Fruit fly (Drosophila melanogaster) whole organism, wandering third instar larva: ENCODE results near the gene Spn28Db.
"Not testable (repeated sequence)": the region's sequence is repeated elsewhere in the genome, so short reads cannot be mapped to it uniquely, and the experiment has no call there.

Experiments used
- CG32264 ChIP-seq: fragments of 200-800 bp; sonication (Bioruptor generic); optimal IDR thresholded peaks from 2 replicates; lab custom pipeline; 2016; ENCODE audit warnings: missing biosample characterization, missing genetic modification characterization
- Dif ChIP-seq: fragments of 200-275, 200-300 bp; sonication (Bioruptor generic); optimal IDR thresholded peaks from 2 replicates; lab custom pipeline; 2018; ENCODE audit warnings: missing biosample characterization, missing genetic modification characterization; ENCODE audit not compliant: partially characterized antibody
- Hr78 ChIP-seq: fragments of >200 bp; optimal IDR thresholded peaks from 2 replicates; lab custom pipeline; 2017; ENCODE audit warnings: missing biosample characterization, missing genetic modification characterization
- Hr83 ChIP-seq: fragments of 200-300 bp; sonication (Bioruptor generic); optimal IDR thresholded peaks from 2 replicates; lab custom pipeline; 2016; ENCODE audit warnings: missing biosample characterization, mild to moderate bottlenecking, missing genetic modification characterization, moderate library complexity; ENCODE audit not compliant: poor library complexity, severe bottlenecking
- Mio ChIP-seq: sonication (Bioruptor generic); optimal IDR thresholded peaks from 2 replicates; lab custom pipeline; 2016; ENCODE audit warnings: missing biosample characterization, missing genetic modification characterization
- Myc ChIP-seq: fragments of >200 bp; optimal IDR thresholded peaks from 2 replicates; lab custom pipeline; 2017
- Sp1 ChIP-seq: fragments of 200-800 bp; sonication (Bioruptor generic); optimal IDR thresholded peaks from 3 replicates; lab custom pipeline; 2019; ENCODE audit warnings: missing biosample characterization, mild to moderate bottlenecking, missing genetic modification characterization, moderate library complexity
- dmrt93B ChIP-seq: fragments of 200-800 bp; sonication (Bioruptor generic); optimal IDR thresholded peaks from 2 replicates; lab custom pipeline; 2018; ENCODE audit warnings: missing biosample characterization, mild to moderate bottlenecking, missing genetic modification characterization
- dsf ChIP-seq: sonication (Bioruptor generic); optimal IDR thresholded peaks from 2 replicates; lab custom pipeline; 2016; ENCODE audit warnings: missing biosample characterization, missing genetic modification characterization, borderline replicate concordance
- ey ChIP-seq: fragments of 200-800 bp; sonication (Bioruptor generic); optimal IDR thresholded peaks from 2 replicates; lab custom pipeline; 2016; ENCODE audit warnings: missing biosample characterization, missing genetic modification characterization
- psq ChIP-seq: fragments of 200-800 bp; sonication (Bioruptor generic); optimal IDR thresholded peaks from 3 replicates; lab custom pipeline; 2017; ENCODE audit warnings: missing biosample characterization, mild to moderate bottlenecking, missing genetic modification characterization, moderate library complexity
- tai ChIP-seq: sonication (Bioruptor generic); optimal IDR thresholded peaks from 2 replicates; lab custom pipeline; 2016; ENCODE audit warnings: missing biosample characterization, missing genetic modification characterization

DNA sequence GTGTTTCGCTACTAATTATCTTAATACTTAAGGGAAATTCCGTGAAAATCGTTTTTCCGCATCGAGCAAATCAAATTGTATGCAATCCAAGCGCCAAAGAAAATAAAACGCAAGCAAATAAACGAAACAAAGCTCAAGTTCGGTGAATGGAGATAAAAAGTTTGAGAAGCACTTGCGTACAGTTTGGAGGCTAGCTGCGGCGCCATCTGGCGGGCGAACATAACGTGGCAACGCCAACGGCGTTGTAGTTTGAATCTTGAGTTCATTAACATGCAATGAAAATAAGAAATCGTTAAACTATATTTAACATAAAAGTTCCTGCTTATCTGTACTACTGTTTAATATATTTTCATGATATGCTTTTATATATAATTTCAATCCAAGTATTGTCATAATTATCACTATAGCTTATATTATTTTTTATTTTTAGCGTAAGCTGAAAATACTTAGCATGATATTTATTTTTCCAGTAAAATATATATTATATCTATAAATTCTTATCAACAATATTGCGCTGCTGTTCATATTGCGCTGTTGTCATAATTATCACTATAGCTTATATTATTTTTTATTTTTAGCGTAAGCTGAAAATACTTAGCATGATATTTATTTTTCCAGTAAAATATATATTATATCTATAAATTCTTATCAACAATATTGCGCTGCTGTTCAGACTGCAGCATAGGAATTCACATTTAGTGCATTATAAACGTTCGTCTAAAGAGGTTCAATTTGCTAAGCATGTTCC is 34.0 kb downstream of the Spn28Db start, which contains the start of gene lectin-28C:
- TF ChIP-seq Myc (lab: Kevin White, UChicago), result peak; percentile 86
- TF ChIP-seq Mio (GFP tag; lab: Kevin White, UChicago); Sp1 (GFP tag; lab: Kevin White, UChicago); Dif (GFP tag; lab: Kevin White, UChicago); ey (GFP tag; lab: Kevin White, UChicago); dsf (GFP tag; lab: Kevin White, UChicago); CG32264 (GFP tag; lab: Kevin White, UChicago); psq (GFP tag; lab: Kevin White, UChicago); tai (GFP tag; lab: Kevin White, UChicago); dmrt93B; Hr83 (GFP tag; lab: Kevin White, UChicago); Hr78 (GFP tag; lab: Kevin White, UChicago): not testable (repeated sequence)
